Worm (Caenorhabditis elegans) whole organism, young adult: Measurements from ENCODE around the gene col-91.

Experiments used
- B0019.2 ChIP-seq: fragments of 200-800 bp; sonication (Bioruptor generic); conservative IDR thresholded peaks from 2 replicates; pipeline ENCODE4 v1.3.6; 2022; ENCODE audit warnings: missing genetic modification reagents, missing genetic modification characterization, missing compliant biosample characterization
- B0035.1 ChIP-seq: sonication (generic microtip); optimal IDR thresholded peaks from 2 replicates; lab custom pipeline; 2016; ENCODE audit warnings: missing genetic modification characterization, mild to moderate bottlenecking, missing compliant biosample characterization, missing genotype, missing genetic modification reagents
- C06A6.2 ChIP-seq: fragments of 200-800 bp; sonication (Bioruptor generic); conservative IDR thresholded peaks from 2 replicates; pipeline ENCODE4 v1.3.6; 2022; ENCODE audit warnings: missing genetic modification characterization, missing compliant biosample characterization
- K11D2.4 ChIP-seq: fragments of 200-800 bp; sonication (Bioruptor generic); IDR thresholded peaks from 2 replicates; pipeline ENCODE4 v1.3.6; 2022; ENCODE audit warnings: missing genetic modification reagents, missing genetic modification characterization, missing compliant biosample characterization
- K12H6.12 ChIP-seq: fragments of 200-800 bp; sonication (Bioruptor generic); optimal IDR thresholded peaks from 2 replicates; lab custom pipeline; 2018; ENCODE audit warnings: mild to moderate bottlenecking, missing genetic modification characterization, missing compliant biosample characterization
- Y53F4B.3 ChIP-seq: fragments of 200-800 bp; sonication (Bioruptor generic); IDR thresholded peaks from 2 replicates; pipeline ENCODE4 v1.3.6; 2022; ENCODE audit warnings: missing genetic modification reagents, missing genetic modification characterization, missing compliant biosample characterization
- Y79H2A.3 ChIP-seq: fragments of 200-800 bp; sonication (Bioruptor generic); conservative IDR thresholded peaks from 2 replicates; pipeline ENCODE4 v1.3.6; 2022; ENCODE audit warnings: missing genetic modification reagents, missing genetic modification characterization, missing compliant biosample characterization
- Y95B8A.8 ChIP-seq: fragments of 200-800 bp; sonication (Bioruptor generic); IDR thresholded peaks from 2 replicates; pipeline ENCODE4 v1.3.6; 2022; ENCODE audit warnings: missing genetic modification reagents, missing genetic modification characterization, missing compliant biosample characterization
- ama-1 ChIP-seq, 3 experiments: fragments of 150-350 bp in 1 of 3; sonication (generic microtip) in 2 of 3; optimal IDR thresholded peaks; 2 replicates each; lab custom pipeline; 2014 to 2018; ENCODE audit warnings: missing biosample characterization in 2 of 3, missing genetic modification characterization in 2 of 3, missing genetic modification reagents in 2 of 3
- athp-1 ChIP-seq: sonication (generic microtip); optimal IDR thresholded peaks from 2 replicates; lab custom pipeline; 2017; ENCODE audit warnings: mild to moderate bottlenecking, missing genetic modification characterization, missing compliant biosample characterization
- attf-3 ChIP-seq: fragments of 200-800 bp; sonication (Bioruptor generic); conservative IDR thresholded peaks from 2 replicates; pipeline ENCODE4 v1.3.6; 2022; ENCODE audit warnings: missing genetic modification reagents, missing genetic modification characterization, missing compliant biosample characterization
- attf-6 ChIP-seq: fragments of 200-800 bp; sonication (Bioruptor generic); IDR thresholded peaks from 2 replicates; pipeline ENCODE4 v1.3.6; 2022; ENCODE audit warnings: missing genetic modification reagents, missing genetic modification characterization, missing compliant biosample characterization
- bed-2 ChIP-seq: fragments of 200-800 bp; sonication (Bioruptor generic); IDR thresholded peaks from 2 replicates; pipeline ENCODE4 v1.3.6; 2022; ENCODE audit warnings: missing genetic modification reagents, missing genetic modification characterization, missing compliant biosample characterization
- cebp-1 ChIP-seq, 2 experiments: fragments of 200-800 bp in 1 of 2; sonication (Bioruptor generic) in 1 of 2; sonication (generic microtip) in 1 of 2; IDR thresholded peaks in 1 of 2; optimal IDR thresholded peaks in 1 of 2; 2 replicates each; pipeline versions ENCODE4 v1.3.6 to Lab custom; 2017 to 2022; ENCODE audit warnings: missing compliant biosample characterization in 2 of 2, missing genetic modification characterization in 2 of 2, mild to moderate bottlenecking in 1 of 2, missing genetic modification reagents in 1 of 2, moderate library complexity in 1 of 2
- ceh-27 ChIP-seq: fragments of 200-800 bp; sonication (Bioruptor generic); optimal IDR thresholded peaks from 2 replicates; lab custom pipeline; 2018; ENCODE audit warnings: mild to moderate bottlenecking, missing genetic modification characterization, moderate library complexity, missing compliant biosample characterization
- ceh-40 ChIP-seq: fragments of 200-800 bp; sonication (Bioruptor generic); IDR thresholded peaks from 2 replicates; pipeline ENCODE4 v1.3.6; 2022; ENCODE audit warnings: missing genetic modification characterization, missing compliant biosample characterization
- ceh-79 ChIP-seq: sonication (generic microtip); optimal IDR thresholded peaks from 2 replicates; lab custom pipeline; 2017; ENCODE audit warnings: mild to moderate bottlenecking, missing genetic modification characterization, missing compliant biosample characterization
- die-1 ChIP-seq: sonication (generic microtip); optimal IDR thresholded peaks from 2 replicates; lab custom pipeline; 2016; ENCODE audit warnings: missing genotype, mild to moderate bottlenecking, missing genetic modification characterization, missing compliant biosample characterization
- dox-1 ChIP-seq: fragments of 200-800 bp; sonication (Bioruptor generic); IDR thresholded peaks from 2 replicates; pipeline ENCODE4 v1.3.6; 2022; ENCODE audit warnings: missing genetic modification reagents, missing genetic modification characterization, missing compliant biosample characterization
- dpl-1 ChIP-seq: fragments of 150-350 bp; optimal IDR thresholded peaks from 2 replicates; lab custom pipeline; 2014; ENCODE audit warnings: missing biosample characterization, missing genetic modification reagents, missing genetic modification characterization
- egl-44 ChIP-seq: fragments of 200-800 bp; sonication (Bioruptor generic); IDR thresholded peaks from 2 replicates; pipeline ENCODE4 v1.3.6; 2022; ENCODE audit warnings: missing genetic modification reagents, missing genetic modification characterization, missing compliant biosample characterization
- egrh-3 ChIP-seq: fragments of 200-800 bp; sonication (Bioruptor generic); IDR thresholded peaks from 2 replicates; pipeline ENCODE4 v1.3.6; 2022; ENCODE audit warnings: missing genetic modification reagents, missing genetic modification characterization, missing compliant biosample characterization
- ekl-4 ChIP-seq: fragments of 200-800 bp; sonication (Bioruptor generic); IDR thresholded peaks from 2 replicates; pipeline ENCODE4 v1.3.6; 2022; ENCODE audit warnings: missing genetic modification reagents, missing genetic modification characterization, missing compliant biosample characterization
- fkh-3 ChIP-seq: sonication (generic microtip); optimal IDR thresholded peaks from 2 replicates; lab custom pipeline; 2016; ENCODE audit warnings: mild to moderate bottlenecking, missing genetic modification characterization, missing compliant biosample characterization
- gei-17 ChIP-seq: fragments of 200-800 bp; sonication (Bioruptor generic); optimal IDR thresholded peaks from 2 replicates; lab custom pipeline; 2018; ENCODE audit warnings: mild to moderate bottlenecking, missing genetic modification characterization, missing compliant biosample characterization
- him-1 ChIP-seq: sonication (generic microtip); optimal IDR thresholded peaks from 2 replicates; lab custom pipeline; 2016; ENCODE audit warnings: missing genotype, missing genetic modification reagents, missing genetic modification characterization, missing compliant biosample characterization
- hlh-26 ChIP-seq: fragments of 200-800 bp; sonication (Bioruptor generic); conservative IDR thresholded peaks from 2 replicates; pipeline ENCODE4 v1.3.6; 2022; ENCODE audit warnings: missing genetic modification reagents, missing genetic modification characterization, missing compliant biosample characterization
- hrde-1 ChIP-seq: sonication (generic microtip); optimal IDR thresholded peaks from 2 replicates; lab custom pipeline; 2016; ENCODE audit warnings: missing genetic modification characterization, mild to moderate bottlenecking, missing compliant biosample characterization, moderate library complexity, missing genotype, missing genetic modification reagents, borderline replicate concordance
- hsf-1 ChIP-seq: fragments of 200-800 bp; sonication (Bioruptor generic); IDR thresholded peaks from 2 replicates; pipeline ENCODE4 v1.3.6; 2022; ENCODE audit warnings: missing genetic modification reagents, missing genetic modification characterization, missing compliant biosample characterization
- lin-40 ChIP-seq: sonication (generic microtip); optimal IDR thresholded peaks from 2 replicates; lab custom pipeline; 2016; ENCODE audit warnings: missing genetic modification characterization, mild to moderate bottlenecking, missing compliant biosample characterization, missing genotype, missing genetic modification reagents
- madf-6 ChIP-seq: fragments of 200-800 bp; sonication (Bioruptor generic); IDR thresholded peaks from 2 replicates; pipeline ENCODE4 v1.3.6; 2022; ENCODE audit warnings: missing genetic modification reagents, missing genetic modification characterization, missing compliant biosample characterization
- mes-4 ChIP-seq: sonication (generic microtip); optimal IDR thresholded peaks from 2 replicates; lab custom pipeline; 2016; ENCODE audit warnings: missing genotype, missing genetic modification characterization, missing compliant biosample characterization
- nfya-2 ChIP-seq: fragments of 200-800 bp; sonication (Bioruptor generic); IDR thresholded peaks from 2 replicates; pipeline ENCODE4 v1.3.6; 2022; ENCODE audit warnings: missing genetic modification reagents, missing genetic modification characterization, missing compliant biosample characterization
- pbrm-1 ChIP-seq: fragments of 200-800 bp; sonication (Bioruptor generic); IDR thresholded peaks from 2 replicates; pipeline ENCODE4 v1.3.6; 2022; ENCODE audit warnings: missing genetic modification reagents, missing genetic modification characterization, missing compliant biosample characterization
- repo-1 ChIP-seq: sonication (generic microtip); optimal IDR thresholded peaks from 2 replicates; lab custom pipeline; 2017; ENCODE audit warnings: mild to moderate bottlenecking, missing genetic modification characterization, missing compliant biosample characterization
- snpc-1.3 ChIP-seq: sonication (generic microtip); optimal IDR thresholded peaks from 2 replicates; lab custom pipeline; 2017; ENCODE audit warnings: missing genetic modification characterization, mild to moderate bottlenecking, missing compliant biosample characterization, antibody characterized with exemption, moderate library complexity, missing genotype, missing genetic modification reagents; ENCODE audit not compliant: insufficient read depth
- snpc-4 ChIP-seq, 5 experiments: fragments of 150-350 bp in 1 of 5; sonication (generic microtip) in 4 of 5; optimal IDR thresholded peaks; 2 replicates each; lab custom pipeline; 2014 to 2018; ENCODE audit warnings: missing genetic modification characterization in 5 of 5, missing biosample characterization in 3 of 5, antibody characterized with exemption in 2 of 5, mild to moderate bottlenecking in 2 of 5, missing compliant biosample characterization in 2 of 5, missing genotype in 2 of 5, moderate library complexity in 2 of 5, missing genetic modification reagents in 1 of 5
- somi-1 ChIP-seq: fragments of 200-800 bp; sonication (Bioruptor generic); optimal IDR thresholded peaks from 2 replicates; lab custom pipeline; 2018; ENCODE audit warnings: mild to moderate bottlenecking, missing genetic modification characterization, missing compliant biosample characterization
- sptf-2 ChIP-seq: fragments of 200-800 bp; sonication (Bioruptor generic); optimal IDR thresholded peaks from 2 replicates; lab custom pipeline; 2018; ENCODE audit warnings: mild to moderate bottlenecking, missing genetic modification characterization, missing compliant biosample characterization
- tbp1 ChIP-seq: fragments of 200-800 bp; sonication (Bioruptor generic); optimal IDR thresholded peaks from 2 replicates; lab custom pipeline; 2018; ENCODE audit warnings: mild to moderate bottlenecking, missing genetic modification characterization, missing compliant biosample characterization
- tlf-1 ChIP-seq: fragments of 200-800 bp; sonication (Bioruptor generic); optimal IDR thresholded peaks from 2 replicates; lab custom pipeline; 2018; ENCODE audit warnings: mild to moderate bottlenecking, missing genetic modification characterization, missing compliant biosample characterization
- ztf-25 ChIP-seq: fragments of 200-800 bp; sonication (Bioruptor generic); IDR thresholded peaks from 2 replicates; pipeline ENCODE4 v1.3.6; 2022; ENCODE audit warnings: missing genetic modification reagents, missing genetic modification characterization, missing compliant biosample characterization
- ztf-26 ChIP-seq: sonication (generic microtip); optimal IDR thresholded peaks from 2 replicates; lab custom pipeline; 2017; ENCODE audit warnings: missing genetic modification characterization, missing compliant biosample characterization
- ztf-6 ChIP-seq: fragments of 200-800 bp; sonication (Bioruptor generic); IDR thresholded peaks from 2 replicates; pipeline ENCODE4 v1.3.6; 2022; ENCODE audit warnings: missing genetic modification reagents, missing genetic modification characterization, missing compliant biosample characterization

col-91 gene

ce11 chrIII:8220081-8220480 lies 43.4 kb downstream of the col-91 start:
- TF ChIP-seq Y79H2A.3 (GFP tag; lab: Robert Waterston, UW), result no peak
- no peak for TF ChIP-seq Y53F4B.3 (GFP tag; lab: Robert Waterston, UW)
- TF ChIP-seq ztf-25 (GFP tag; lab: Robert Waterston, UW), result no peak
- TF ChIP-seq egrh-3, result no peak
- no peak for TF ChIP-seq snpc-4 (GFP tag; optimal IDR thresholded peaks at IDR 0.05; lab: Kevin White, UChicago)
- no peak for TF ChIP-seq snpc-4 (tag; optimal IDR thresholded peaks at IDR 0.05; lab: Kevin White, UChicago)
- no peak for TF ChIP-seq hsf-1
- TF ChIP-seq ceh-27 (GFP tag; lab: Kevin White, UChicago), result no peak
- TF ChIP-seq him-1 (tag; lab: Kevin White, UChicago), result no peak
- no peak for TF ChIP-seq cebp-1 (GFP tag; IDR thresholded peaks at IDR 0.05; lab: Robert Waterston, UW)
- TF ChIP-seq cebp-1 (tag; optimal IDR thresholded peaks at IDR 0.05; lab: Kevin White, UChicago), result no peak
- TF ChIP-seq Y95B8A.8 (GFP tag; lab: Robert Waterston, UW), result no peak
- no peak for TF ChIP-seq ztf-6
- no peak for TF ChIP-seq dox-1
- no peak for TF ChIP-seq repo-1 (tag; lab: Kevin White, UChicago)
- no peak for TF ChIP-seq B0035.1 (tag; lab: Kevin White, UChicago)
- TF ChIP-seq fkh-3 (tag; lab: Kevin White, UChicago), result no peak
- TF ChIP-seq sptf-2, result no peak

ce11 chrIII:8217919-8218318 lies 45.5 kb downstream of the col-91 start, which contains the start of gene C30A5.16:
Gene C30A5.16 (plus strand): TSS chrIII:8218219.
- TF ChIP-seq nfya-2 (no peak), gei-17 (GFP tag; lab: Kevin White, UChicago) (no peak), ceh-40 (GFP tag; lab: Robert Waterston, UW) (no peak), attf-6 (GFP tag; lab: Robert Waterston, UW) (no peak), attf-3 (GFP tag; lab: Robert Waterston, UW) (no peak), dpl-1 (GFP tag; lab: Kevin White, UChicago) (no peak), athp-1 (no peak), ztf-26 (tag; lab: Kevin White, UChicago) (no peak), dox-1 (no peak), ama-1 (optimal IDR thresholded peaks at IDR 0.05; lab: Kevin White, UChicago) (no peak), ama-1 (GFP tag; optimal IDR thresholded peaks at IDR 0.05; lab: Kevin White, UChicago) (no peak), repo-1 (tag; lab: Kevin White, UChicago) (no peak), K11D2.4 (GFP tag; lab: Robert Waterston, UW) (no peak), die-1 (tag; lab: Kevin White, UChicago) (no peak), ekl-4 (GFP tag; lab: Robert Waterston, UW) (no peak), ceh-79 (tag; lab: Kevin White, UChicago) (no peak), lin-40 (tag; lab: Kevin White, UChicago) (no peak), somi-1 (no peak)

ce11 chrIII:8216224-8216623 lies 47.2 kb downstream of the col-91 start, which contains the start of gene unc-86:
Gene unc-86 (minus strand): TSS chrIII:8216336.
- TF ChIP-seq C06A6.2 (GFP tag; lab: Robert Waterston, UW), result no peak
- TF ChIP-seq mes-4 (tag; lab: Kevin White, UChicago), result no peak
- TF ChIP-seq madf-6 (GFP tag; lab: Robert Waterston, UW), result no peak
- no peak for TF ChIP-seq B0019.2
- no peak for TF ChIP-seq hlh-26 (GFP tag; lab: Robert Waterston, UW)
- no peak for TF ChIP-seq sptf-2
- no peak for TF ChIP-seq pbrm-1 (GFP tag; lab: Robert Waterston, UW)
- TF ChIP-seq K12H6.12 (tag; lab: Kevin White, UChicago), result no peak
- no peak for TF ChIP-seq lin-40 (tag; lab: Kevin White, UChicago)
- no peak for TF ChIP-seq tlf-1 (GFP tag; lab: Kevin White, UChicago)
- no peak for TF ChIP-seq Y53F4B.3 (GFP tag; lab: Robert Waterston, UW)
- no peak for TF ChIP-seq die-1 (tag; lab: Kevin White, UChicago)
- TF ChIP-seq egl-44 (GFP tag; lab: Robert Waterston, UW), result no peak
- no peak for TF ChIP-seq snpc-1.3 (tag; lab: Kevin White, UChicago)
- no peak for TF ChIP-seq tbp1 (GFP tag; lab: Kevin White, UChicago)
- no peak for TF ChIP-seq athp-1
- TF ChIP-seq bed-2 (GFP tag; lab: Robert Waterston, UW), result no peak
- TF ChIP-seq hrde-1 (tag; lab: Kevin White, UChicago), result no peak
